Comparison of ENCODE assay signal across 5 fruit fly cellular contexts in the genomic region with DNA sequence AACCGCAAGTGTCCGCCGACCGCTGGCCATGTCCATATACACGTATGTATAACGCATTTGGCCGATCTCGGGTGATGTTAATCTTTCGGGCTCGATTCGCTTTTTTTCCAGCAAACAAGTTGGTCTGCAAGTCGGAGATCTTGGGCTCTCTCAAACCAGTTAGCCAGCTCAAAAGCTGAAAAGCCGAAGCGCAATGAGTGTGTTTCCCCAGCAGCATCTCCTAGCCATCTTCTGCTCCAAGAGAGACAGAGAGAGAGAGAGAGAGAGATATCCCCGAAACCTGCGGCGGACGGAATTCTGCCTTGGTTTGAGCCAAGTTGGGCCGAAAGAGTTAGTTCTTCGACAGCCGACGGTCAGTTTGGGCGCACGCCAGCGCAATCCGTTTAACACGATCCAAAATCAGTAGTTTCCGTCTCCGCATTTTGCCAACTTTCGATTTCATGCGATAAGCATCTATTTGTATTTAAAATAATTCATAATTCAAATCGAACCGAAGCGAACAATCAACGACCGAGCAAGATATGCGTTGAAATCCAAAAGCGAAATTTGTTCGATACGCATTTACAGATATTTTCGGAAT.
TF ChIP-seq lines count a peak whose summit lies in the region.

No protein-coding gene starts in this region.

- TF ChIP-seq CTCF in whole organism, embryonic (GFP tag; optimal IDR thresholded peaks at IDR 0.05; lab: Kevin White, UChicago), result no peak

TF ChIP-seq in whole organism, adult, 20 proteins besides CTCF, POLR2A, EP300 and RAD21:
- TF ChIP-seq kay (GFP tag; lab: Kevin White, UChicago; ENCODE audit: borderline replicate concordance), result peak; percentile 34
- TF ChIP-seq CG1620 (GFP tag; optimal IDR thresholded peaks at IDR 0.05; lab: Kevin White, UChicago), result no peak
- TF ChIP-seq Hr96 (GFP tag; optimal IDR thresholded peaks at IDR 0.05; lab: Kevin White, UChicago), result no peak
TF ChIP-seq in whole organism, adult: peak in this region for 1.

TF ChIP-seq in whole organism, embryonic, 481 proteins besides CTCF, POLR2A, EP300 and RAD21 (continues in another document):
- TF ChIP-seq vvl (GFP tag; IDR thresholded peaks at IDR 0.05; lab: Robert Waterston, UW) (no peak; the same call in 1 of the 2 replicates), chinmo (GFP tag; IDR thresholded peaks at IDR 0.05; lab: Robert Waterston, UW; ENCODE audit: partially characterized antibody) (peak; percentile 85; the same call in 3 of the 4 replicates), oc (tag; optimal IDR thresholded peaks at IDR 0.05; lab: Kevin White, UChicago) (no peak), CG13894 (tag; optimal IDR thresholded peaks at IDR 0.05; lab: Kevin White, UChicago) (peak; percentile 31), jigr1 (GFP tag; IDR thresholded peaks at IDR 0.05; lab: Robert Waterston, UW) (no peak), CoRest (tag; optimal IDR thresholded peaks at IDR 0.05; lab: Kevin White, UChicago) (no peak), Blimp-1 (GFP tag; optimal IDR thresholded peaks at IDR 0.05; lab: Kevin White, UChicago) (peak; percentile 83), Nf-YC (tag; optimal IDR thresholded peaks at IDR 0.05; lab: Kevin White, UChicago) (no peak), Eip74EF (GFP tag; optimal IDR thresholded peaks at IDR 0.05; lab: Kevin White, UChicago) (peak in 1 of 2 experiments; percentile 73), CG12769 (tag; optimal IDR thresholded peaks at IDR 0.05; lab: Kevin White, UChicago) (peak; percentile 65), Deaf1 (tag; optimal IDR thresholded peaks at IDR 0.05; lab: Kevin White, UChicago) (peak; percentile 84), hth (optimal IDR thresholded peaks at IDR 0.05; lab: Kevin White, UChicago) (no peak), CG12071 (GFP tag; optimal IDR thresholded peaks at IDR 0.05; lab: Kevin White, UChicago) (no peak), CG7271 (tag; optimal IDR thresholded peaks at IDR 0.05; lab: Kevin White, UChicago) (no peak), sens (GFP tag; lab: Kevin White, UChicago) (peak; percentile 28), CG5180 (GFP tag; optimal IDR thresholded peaks at IDR 0.05; lab: Kevin White, UChicago) (peak; percentile 90), CG2712 (tag; optimal IDR thresholded peaks at IDR 0.05; lab: Kevin White, UChicago) (no peak), en (GFP tag; optimal IDR thresholded peaks at IDR 0.05; lab: Kevin White, UChicago) (no peak), CG11695 (GFP tag; IDR thresholded peaks at IDR 0.05; lab: Robert Waterston, UW) (0 out of 3 replicates have a peak, but pooled peaks have one; percentile 8)

TF ChIP-seq in whole organism, prepupa, 60 proteins besides CTCF, POLR2A, EP300 and RAD21:
- TF ChIP-seq Hr39 (GFP tag; optimal IDR thresholded peaks at IDR 0.05; lab: Kevin White, UChicago) (no peak), Ets96B (tag; optimal IDR thresholded peaks at IDR 0.05; lab: Kevin White, UChicago) (no peak), CG10631 (GFP tag; optimal IDR thresholded peaks at IDR 0.05; lab: Kevin White, UChicago) (no peak), pdm3 (GFP tag; optimal IDR thresholded peaks at IDR 0.05; lab: Kevin White, UChicago) (no peak), CG15336 (GFP tag; IDR thresholded peaks at IDR 0.05; lab: Robert Waterston, UW) (peak; percentile 14; the same call in 1 of the 2 replicates), acj6 (GFP tag; optimal IDR thresholded peaks at IDR 0.05; lab: Kevin White, UChicago) (no peak), Blimp-1 (GFP tag; optimal IDR thresholded peaks at IDR 0.05; lab: Kevin White, UChicago) (peak; percentile 82), CG32006 (GFP tag; optimal IDR thresholded peaks at IDR 0.05; lab: Kevin White, UChicago) (no peak), CG4318 (GFP tag; optimal IDR thresholded peaks at IDR 0.05; lab: Kevin White, UChicago) (no peak), topi (GFP tag; optimal IDR thresholded peaks at IDR 0.05; lab: Kevin White, UChicago) (no peak), CG6854 (GFP tag; optimal IDR thresholded peaks at IDR 0.05; lab: Kevin White, UChicago) (peak; percentile 14), CG34406 (GFP tag; optimal IDR thresholded peaks at IDR 0.05; lab: Kevin White, UChicago) (no peak), CG3032 (tag; optimal IDR thresholded peaks at IDR 0.05; lab: Kevin White, UChicago) (no peak), ss (GFP tag; optimal IDR thresholded peaks at IDR 0.05; lab: Kevin White, UChicago) (no peak), CG1621 (tag; optimal IDR thresholded peaks at IDR 0.05; lab: Kevin White, UChicago) (peak; percentile 16), Lpt (GFP tag; optimal IDR thresholded peaks at IDR 0.05; lab: Kevin White, UChicago) (no peak), CG31627 (GFP tag; optimal IDR thresholded peaks at IDR 0.05; lab: Kevin White, UChicago) (no peak), eg (GFP tag; IDR thresholded peaks at IDR 0.05; lab: Robert Waterston, UW) (0 out of 3 replicates have a peak, but pooled peaks have one; percentile 35), CG9139 (GFP tag; optimal IDR thresholded peaks at IDR 0.05; lab: Kevin White, UChicago) (no peak), CG6276 (GFP tag; optimal IDR thresholded peaks at IDR 0.05; lab: Kevin White, UChicago) (no peak)

TF ChIP-seq in whole organism, pupa, 21 proteins besides CTCF, POLR2A, EP300 and RAD21:
- no peak for TF ChIP-seq Pif1A (GFP tag; optimal IDR thresholded peaks at IDR 0.05; lab: Kevin White, UChicago)
- no peak for TF ChIP-seq CG10348 (GFP tag; IDR thresholded peaks at IDR 0.05; lab: Robert Waterston, UW)
- TF ChIP-seq EcR (GFP tag; optimal IDR thresholded peaks at IDR 0.05; lab: Kevin White, UChicago), result peak; percentile 47
- TF ChIP-seq fd96Ca (GFP tag; IDR thresholded peaks at IDR 0.05; lab: Robert Waterston, UW), result no peak
- no peak for TF ChIP-seq CG32121 (GFP tag; IDR thresholded peaks at IDR 0.05; lab: Robert Waterston, UW)
- no peak for TF ChIP-seq CG14655 (GFP tag; optimal IDR thresholded peaks at IDR 0.05; lab: Kevin White, UChicago)
- TF ChIP-seq D1 (tag; optimal IDR thresholded peaks at IDR 0.05; lab: Kevin White, UChicago), result no peak
- peak; percentile 1 for TF ChIP-seq CG13204 (GFP tag; optimal IDR thresholded peaks at IDR 0.05; lab: Kevin White, UChicago)
- TF ChIP-seq CG9948 (tag; optimal IDR thresholded peaks at IDR 0.05; lab: Kevin White, UChicago), result no peak
- TF ChIP-seq CG8159 (tag; optimal IDR thresholded peaks at IDR 0.05; lab: Kevin White, UChicago), result no peak
- TF ChIP-seq CG17806 (tag; optimal IDR thresholded peaks at IDR 0.05; lab: Kevin White, UChicago), result no peak
- peak; percentile 31; the same call in 1 of the 3 replicates for TF ChIP-seq CG4496 (GFP tag; IDR thresholded peaks at IDR 0.05; lab: Robert Waterston, UW)
- no peak for TF ChIP-seq CG15710 (tag; optimal IDR thresholded peaks at IDR 0.05; lab: Kevin White, UChicago)
- TF ChIP-seq CG8301 (tag; optimal IDR thresholded peaks at IDR 0.05; lab: Kevin White, UChicago), result no peak
- TF ChIP-seq Snoo (tag; optimal IDR thresholded peaks at IDR 0.05; lab: Kevin White, UChicago), result no peak
- no peak for TF ChIP-seq CG34367 (tag; optimal IDR thresholded peaks at IDR 0.05; lab: Kevin White, UChicago)
- no peak for TF ChIP-seq gl (tag; optimal IDR thresholded peaks at IDR 0.05; lab: Kevin White, UChicago)
- no peak for TF ChIP-seq rn (GFP tag; IDR thresholded peaks at IDR 0.05; lab: Robert Waterston, UW)
- TF ChIP-seq Pif1B (GFP tag; optimal IDR thresholded peaks at IDR 0.05; lab: Kevin White, UChicago), result no peak
- TF ChIP-seq Ets98B (GFP tag; IDR thresholded peaks at IDR 0.05; lab: Robert Waterston, UW), result peak; percentile 14; the same call in 1 of the 2 replicates
- no peak for TF ChIP-seq CG12605 (GFP tag; IDR thresholded peaks at IDR 0.05; lab: Robert Waterston, UW)

TF ChIP-seq in whole organism, wandering third instar larva, 38 proteins besides CTCF, POLR2A, EP300 and RAD21:
- TF ChIP-seq Sp1 (GFP tag; optimal IDR thresholded peaks at IDR 0.05; lab: Kevin White, UChicago), result no peak
- no peak for TF ChIP-seq dmrt93B (GFP tag; optimal IDR thresholded peaks at IDR 0.05; lab: Kevin White, UChicago)
- no peak for TF ChIP-seq HLH106 (tag; optimal IDR thresholded peaks at IDR 0.05; lab: Kevin White, UChicago)
- TF ChIP-seq Vsx2 (GFP tag; optimal IDR thresholded peaks at IDR 0.05; lab: Kevin White, UChicago; ENCODE audit: partially characterized antibody), result peak; percentile 34
- no peak for TF ChIP-seq sage (GFP tag; optimal IDR thresholded peaks at IDR 0.05; lab: Kevin White, UChicago)
- no peak for TF ChIP-seq Rel (GFP tag; optimal IDR thresholded peaks at IDR 0.05; lab: Kevin White, UChicago)
- peak; percentile 52 for TF ChIP-seq Rel (tag; optimal IDR thresholded peaks at IDR 0.05; lab: Kevin White, UChicago)
- TF ChIP-seq Dif (GFP tag; optimal IDR thresholded peaks at IDR 0.05; lab: Kevin White, UChicago; ENCODE audit: partially characterized antibody), result peak; percentile 68
- no peak for TF ChIP-seq jim (GFP tag; optimal IDR thresholded peaks at IDR 0.05; lab: Kevin White, UChicago)
- TF ChIP-seq dl (GFP tag; optimal IDR thresholded peaks at IDR 0.05; lab: Kevin White, UChicago; ENCODE audit: insufficient read depth in 1 of 2, partially characterized antibody in 2 of 2), result peak in 1 of 2 experiments; percentile 45
